Worm (Caenorhabditis elegans) whole organism, mixed stage, embryonic: ENCODE data around the gene K10H10.9.

Experiments used
- elt-1 ChIP-seq: sonication (generic microtip); optimal IDR thresholded peaks from 2 replicates; lab custom pipeline; 2017; ENCODE audit warnings: missing genetic modification characterization, mild to moderate bottlenecking, missing compliant biosample characterization, antibody characterized with exemption, moderate library complexity, borderline replicate concordance; ENCODE audit not compliant: insufficient read depth
- elt-3 ChIP-seq: fragments of 150-350 bp; optimal IDR thresholded peaks from 2 replicates; lab custom pipeline; 2014; ENCODE audit warnings: missing biosample characterization, missing genetic modification characterization
- mls-2 ChIP-seq: sonication (generic microtip); optimal IDR thresholded peaks from 2 replicates; lab custom pipeline; 2016; ENCODE audit warnings: mild to moderate bottlenecking, missing genetic modification characterization, moderate library complexity, missing compliant biosample characterization
- nhr-12 ChIP-seq: fragments of 150-350 bp; optimal IDR thresholded peaks from 2 replicates; lab custom pipeline; 2014; ENCODE audit warnings: missing biosample characterization, missing genetic modification characterization
- nhr-28 ChIP-seq: fragments of 150-350 bp; optimal IDR thresholded peaks from 2 replicates; lab custom pipeline; 2014; ENCODE audit warnings: missing biosample characterization, missing genetic modification characterization
- pha-4 ChIP-seq: fragments of 150-350 bp; optimal IDR thresholded peaks from 2 replicates; lab custom pipeline; 2018; ENCODE audit warnings: missing biosample characterization, missing genetic modification reagents, missing genetic modification characterization
- snpc-4 ChIP-seq: fragments of 150-350 bp; optimal IDR thresholded peaks from 2 replicates; lab custom pipeline; 2014; ENCODE audit warnings: missing biosample characterization, missing genetic modification characterization
- sptf-1 ChIP-seq: sonication (generic microtip); optimal IDR thresholded peaks from 2 replicates; lab custom pipeline; 2017; ENCODE audit warnings: mild to moderate bottlenecking, missing genetic modification characterization, moderate library complexity, missing compliant biosample characterization
- unc-62 ChIP-seq: fragments of 150-350 bp; optimal IDR thresholded peaks from 2 replicates; lab custom pipeline; 2014; ENCODE audit warnings: missing biosample characterization, missing genetic modification reagents, missing genetic modification characterization
- ztf-11 ChIP-seq: fragments of 150-350 bp; optimal IDR thresholded peaks from 2 replicates; lab custom pipeline; 2014; ENCODE audit warnings: missing biosample characterization, missing genetic modification characterization

- no peak for TF ChIP-seq sptf-1 (tag; lab: Kevin White, UChicago)
- TF ChIP-seq unc-62, result no peak
- no peak for TF ChIP-seq nhr-12 (tag; lab: Kevin White, UChicago)
- TF ChIP-seq pha-4, result no peak
- TF ChIP-seq mls-2 (tag; lab: Kevin White, UChicago), result no peak
- no peak for TF ChIP-seq snpc-4
- TF ChIP-seq nhr-28 (tag; lab: Kevin White, UChicago), result no peak
- TF ChIP-seq elt-1, result no peak
- no peak for TF ChIP-seq ztf-11 (tag; lab: Kevin White, UChicago)
- TF ChIP-seq elt-3 (tag; lab: Kevin White, UChicago), result no peak
Observed at ce11 chrII:14474700-14475099, 40.2 kb downstream of the K10H10.9 start.
